Worm (Caenorhabditis elegans): ENCODE results near the gene chat-1.

chat-1 gene

DNA sequence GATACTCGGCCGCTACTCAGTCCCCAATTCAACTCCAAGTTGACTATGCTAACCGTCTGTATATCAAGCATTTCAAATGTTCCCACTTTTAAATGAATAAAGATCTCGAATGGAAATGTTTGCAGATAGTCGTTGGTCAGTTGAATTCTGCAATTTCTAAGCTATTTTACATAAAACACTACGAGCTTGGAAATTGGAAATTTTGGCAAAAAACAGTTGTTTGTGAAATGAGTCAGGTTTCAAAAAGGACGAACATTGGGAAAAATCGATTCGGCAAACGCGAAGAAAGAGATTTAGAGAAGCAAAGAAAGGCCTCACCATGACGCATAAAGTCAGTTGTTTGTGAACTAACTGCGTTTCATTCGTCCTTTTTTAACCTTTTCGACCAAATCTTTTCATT, 247 bp upstream of the chat-1 start (continued):
- TF ChIP-seq D2030.7 (GFP tag; IDR thresholded peaks at IDR 0.05) (no peak), dpff-1 (tag; optimal IDR thresholded peaks at IDR 0.05) (no peak), pbrm-1 (GFP tag; IDR thresholded peaks at IDR 0.05) (peak; percentile 63; the same call in 1 of the 2 replicates), ceh-27 (GFP tag; optimal IDR thresholded peaks at IDR 0.05) (no peak), bed-2 (GFP tag; IDR thresholded peaks at IDR 0.05) (no peak), ztf-18 (tag; optimal IDR thresholded peaks at IDR 0.05) (no peak), nhr-179 (tag; optimal IDR thresholded peaks at IDR 0.05) (no peak), snpc-1.3 (tag; optimal IDR thresholded peaks at IDR 0.05; ENCODE audit: insufficient read depth) (peak; percentile 39), ztf-25 (GFP tag; IDR thresholded peaks at IDR 0.05) (no peak), aptf-3 (GFP tag; IDR thresholded peaks at IDR 0.05) (no peak), F52B5.7 (tag; optimal IDR thresholded peaks at IDR 0.05) (no peak), B0261.1 (tag; optimal IDR thresholded peaks at IDR 0.05) (no peak), C06A6.2 (GFP tag; conservative IDR thresholded peaks at IDR 0.05) (no peak), nfya-1 (tag; optimal IDR thresholded peaks at IDR 0.05; ENCODE audit: borderline replicate concordance, insufficient read depth) (no peak), B0336.3 (GFP tag; IDR thresholded peaks at IDR 0.05) (peak; percentile 52; the same call in 1 of the 2 replicates), rpc-1 (optimal IDR thresholded peaks at IDR 0.05) (no peak), rpc-1 (tag; optimal IDR thresholded peaks at IDR 0.05) (no peak), mel-28 (tag; optimal IDR thresholded peaks at IDR 0.05; ENCODE audit: borderline replicate concordance) (no peak), him-1 (tag; optimal IDR thresholded peaks at IDR 0.05) (no peak), B0035.1 (tag; optimal IDR thresholded peaks at IDR 0.05) (no peak), let-607 (tag; optimal IDR thresholded peaks at IDR 0.05) (no peak), gei-17 (GFP tag; optimal IDR thresholded peaks at IDR 0.05) (no peak), hmg-1.2 (GFP tag; IDR thresholded peaks at IDR 0.05) (peak; percentile 52), T07F8.4 (tag; optimal IDR thresholded peaks at IDR 0.05) (no peak), attf-6 (GFP tag; IDR thresholded peaks at IDR 0.05) (peak; percentile 63), egl-44 (GFP tag; IDR thresholded peaks at IDR 0.05) (no peak), egl-18 (GFP tag; IDR thresholded peaks at IDR 0.05) (no peak), hsf-1 (GFP tag; IDR thresholded peaks at IDR 0.05) (peak; percentile 66), hmg-20 (GFP tag; IDR thresholded peaks at IDR 0.05) (no peak), nfya-2 (GFP tag; IDR thresholded peaks at IDR 0.05) (no peak), madf-6 (GFP tag; IDR thresholded peaks at IDR 0.05) (peak; percentile 74), hlh-26 (GFP tag; conservative IDR thresholded peaks at IDR 0.05) (no peak), chd-7 (tag; optimal IDR thresholded peaks at IDR 0.05) (no peak), bed-1 (GFP tag; IDR thresholded peaks at IDR 0.05) (no peak), F33H1.4 (GFP tag; IDR thresholded peaks at IDR 0.05) (peak; percentile 40), K12H6.12 (tag; optimal IDR thresholded peaks at IDR 0.05) (no peak), F22D6.2 (tag; optimal IDR thresholded peaks at IDR 0.05) (no peak), efl-1 (GFP tag; optimal IDR thresholded peaks at IDR 0.05) (peak; percentile 3), somi-1 (GFP tag; optimal IDR thresholded peaks at IDR 0.05) (no peak), F37B4.10 (GFP tag; IDR thresholded peaks at IDR 0.05) (no peak), ztf-28 (GFP tag; IDR thresholded peaks at IDR 0.05) (no peak), ztf-26 (tag; optimal IDR thresholded peaks at IDR 0.05) (no peak), Y53G8AR.9 (GFP tag; conservative IDR thresholded peaks at IDR 0.05) (peak; percentile 81), attf-3 (GFP tag; conservative IDR thresholded peaks at IDR 0.05) (no peak), B0019.2 (GFP tag; conservative IDR thresholded peaks at IDR 0.05) (no peak), akir-1 (GFP tag; optimal IDR thresholded peaks at IDR 0.05) (no peak), egrh-3 (GFP tag; IDR thresholded peaks at IDR 0.05) (no peak), sptf-2 (GFP tag; optimal IDR thresholded peaks at IDR 0.05) (no peak), nhr-120 (GFP tag; IDR thresholded peaks at IDR 0.05) (no peak), ceh-79 (tag; optimal IDR thresholded peaks at IDR 0.05) (no peak)

Measured in whole organism, young adult.